Fruit fly (Drosophila melanogaster) S2 (cell line): ENCODE data around the gene CG31191.

Experiments used
- CG8478 ChIP-seq: fragments of >200 bp; optimal IDR thresholded peaks from 2 replicates; lab custom pipeline; 2018
- CTCF ChIP-seq, 2 experiments: fragments of >200 bp; optimal IDR thresholded peaks; 2 replicates each; lab custom pipeline; 2018

- TF ChIP-seq CG8478 (lab: Kevin White, UChicago) (no peak), CTCF (optimal IDR thresholded peaks at IDR 0.05; lab: Kevin White, UChicago) (no peak)
Observed at dm6 chr3R:20977846-20978295, 32.5 kb upstream of the CG31191 start, which contains the start of gene Calx.
